Worm (Caenorhabditis elegans) whole organism, L1 larva: ENCODE results near the gene Y41C4A.8.

Experiments used
- C16A3.4 ChIP-seq: fragments of 150-350 bp; optimal IDR thresholded peaks from 2 replicates; lab custom pipeline; 2014; ENCODE audit warnings: missing biosample characterization, missing genetic modification characterization
- F16B12.6 ChIP-seq: fragments of 150-350 bp; optimal IDR thresholded peaks from 2 replicates; lab custom pipeline; 2014; ENCODE audit warnings: missing biosample characterization, missing genetic modification characterization
- Y116A8C.19 ChIP-seq: sonication (generic microtip); optimal IDR thresholded peaks from 2 replicates; lab custom pipeline; 2016; ENCODE audit warnings: missing compliant biosample characterization, missing genetic modification characterization, borderline replicate concordance
- aha-1 ChIP-seq: fragments of 150-350 bp; optimal IDR thresholded peaks from 2 replicates; lab custom pipeline; 2014; ENCODE audit warnings: missing biosample characterization, missing genetic modification characterization
- alr-1 ChIP-seq: fragments of 200-800 bp; sonication (Bioruptor generic); optimal IDR thresholded peaks from 2 replicates; lab custom pipeline; 2018; ENCODE audit warnings: borderline replicate concordance, mild to moderate bottlenecking, missing genetic modification characterization, missing compliant biosample characterization
- blmp-1 ChIP-seq: fragments of 150-350 bp; optimal IDR thresholded peaks from 2 replicates; lab custom pipeline; 2014; ENCODE audit warnings: missing biosample characterization, missing genetic modification characterization
- ceh-8 ChIP-seq: fragments of 200-800 bp; sonication (Bioruptor generic); optimal IDR thresholded peaks from 2 replicates; lab custom pipeline; 2018; ENCODE audit warnings: mild to moderate bottlenecking, missing genetic modification characterization, moderate library complexity, missing compliant biosample characterization
- ceh-82 ChIP-seq, 3 experiments: fragments of 150-350 bp in 1 of 3; sonication (generic microtip) in 2 of 3; optimal IDR thresholded peaks; 2 replicates each; lab custom pipeline; 2014 to 2017; ENCODE audit warnings: missing biosample characterization in 3 of 3, missing genetic modification characterization in 3 of 3
- ceh-88 ChIP-seq: fragments of 200-800 bp; sonication (Bioruptor generic); IDR thresholded peaks from 2 replicates; pipeline ENCODE4 v1.3.6; 2022; ENCODE audit warnings: missing genetic modification characterization, missing compliant biosample characterization
- ceh-90 ChIP-seq: sonication (generic microtip); optimal IDR thresholded peaks from 2 replicates; lab custom pipeline; 2016; ENCODE audit warnings: missing genetic modification characterization, missing compliant biosample characterization
- dsc-1 ChIP-seq: sonication (generic microtip); optimal IDR thresholded peaks from 2 replicates; lab custom pipeline; 2016; ENCODE audit warnings: mild to moderate bottlenecking, missing genetic modification characterization, missing compliant biosample characterization
- efl-1 ChIP-seq, 4 experiments: fragments of 150-350 bp; optimal IDR thresholded peaks in 3 of 4; peaks in 1 of 4; 1 replicate in 1 of 4; 2 replicates in 3 of 4; lab custom pipeline; 2014; ENCODE audit warnings: missing biosample characterization in 2 of 4, missing genetic modification characterization in 2 of 4, missing genetic modification reagents in 2 of 4
- efl-3 ChIP-seq: fragments of 200-800 bp; sonication (Bioruptor generic); optimal IDR thresholded peaks from 2 replicates; lab custom pipeline; 2018; ENCODE audit warnings: mild to moderate bottlenecking, missing genetic modification characterization, missing compliant biosample characterization
- egl-13 ChIP-seq: sonication (generic microtip); optimal IDR thresholded peaks from 2 replicates; lab custom pipeline; 2016; ENCODE audit warnings: missing genotype, missing genetic modification reagents, missing genetic modification characterization, missing compliant biosample characterization
- elt-2 ChIP-seq: sonication (generic microtip); optimal IDR thresholded peaks from 2 replicates; lab custom pipeline; 2016; ENCODE audit warnings: missing genetic modification characterization, mild to moderate bottlenecking, inconsistent platforms, missing compliant biosample characterization, missing genetic modification reagents
- fkh-4 ChIP-seq: sonication (generic microtip); optimal IDR thresholded peaks from 2 replicates; lab custom pipeline; 2016; ENCODE audit warnings: missing compliant biosample characterization, missing genetic modification characterization, borderline replicate concordance
- fkh-8 ChIP-seq: sonication (generic microtip); optimal IDR thresholded peaks from 2 replicates; lab custom pipeline; 2016; ENCODE audit warnings: mild to moderate bottlenecking, missing genetic modification characterization, missing compliant biosample characterization
- fos-1 ChIP-seq: fragments of 150-350 bp; optimal IDR thresholded peaks from 2 replicates; lab custom pipeline; 2014; ENCODE audit warnings: missing biosample characterization, missing genetic modification characterization
- hlh-17 ChIP-seq: fragments of 200-800 bp; sonication (Bioruptor generic); optimal IDR thresholded peaks from 2 replicates; lab custom pipeline; 2018; ENCODE audit warnings: missing genetic modification characterization, mild to moderate bottlenecking, missing compliant biosample characterization, moderate library complexity, borderline replicate concordance
- lin-14 ChIP-seq: fragments of 200-800 bp; sonication (Bioruptor generic); optimal IDR thresholded peaks from 2 replicates; lab custom pipeline; 2018; ENCODE audit warnings: mild to moderate bottlenecking, missing genetic modification characterization, moderate library complexity, missing compliant biosample characterization
- lin-15B ChIP-seq: fragments of 150-350 bp; sonication (generic microtip); optimal IDR thresholded peaks from 3 replicates; lab custom pipeline; 2014; ENCODE audit warnings: missing biosample characterization, missing genetic modification characterization
- lsy-2 ChIP-seq, 2 experiments: fragments of 150-350 bp; optimal IDR thresholded peaks; 2 replicates each; lab custom pipeline; 2014; ENCODE audit warnings: missing biosample characterization in 2 of 2, missing genetic modification characterization in 2 of 2
- mab-9 ChIP-seq: fragments of 200-800 bp; sonication (Bioruptor generic); IDR thresholded peaks from 2 replicates; pipeline ENCODE4 v1.3.6; 2022; ENCODE audit warnings: missing genetic modification reagents, missing genetic modification characterization, missing compliant biosample characterization
- mdl-1 ChIP-seq, 2 experiments: fragments of 150-350 bp; optimal IDR thresholded peaks; 2 replicates each; lab custom pipeline; 2014 to 2017; ENCODE audit warnings: missing biosample characterization in 2 of 2, missing genetic modification characterization in 2 of 2, inconsistent platforms in 1 of 2
- mep-1 ChIP-seq: fragments of 150-350 bp; optimal IDR thresholded peaks from 2 replicates; lab custom pipeline; 2014; ENCODE audit warnings: missing biosample characterization, missing genetic modification characterization
- nhr-12 ChIP-seq: sonication (generic microtip); optimal IDR thresholded peaks from 2 replicates; lab custom pipeline; 2017; ENCODE audit warnings: missing biosample characterization, missing genetic modification characterization
- nhr-19 ChIP-seq: fragments of 200-800 bp; sonication (Bioruptor generic); conservative IDR thresholded peaks from 2 replicates; pipeline ENCODE4 v1.3.6; 2022; ENCODE audit warnings: missing genetic modification characterization, missing compliant biosample characterization
- nhr-47 ChIP-seq: sonication (generic microtip); optimal IDR thresholded peaks from 2 replicates; lab custom pipeline; 2016; ENCODE audit warnings: mild to moderate bottlenecking, missing genetic modification characterization, moderate library complexity, missing compliant biosample characterization
- nhr-84 ChIP-seq: sonication (generic microtip); optimal IDR thresholded peaks from 2 replicates; lab custom pipeline; 2017; ENCODE audit warnings: missing biosample characterization, missing genetic modification characterization
- nhr-85 ChIP-seq: sonication (generic microtip); peaks from one replicate; lab custom pipeline; 2016; ENCODE audit warnings: missing genetic modification characterization, inconsistent platforms, missing compliant biosample characterization
- pag-3 ChIP-seq: sonication (generic microtip); optimal IDR thresholded peaks from 2 replicates; lab custom pipeline; 2017; ENCODE audit warnings: missing genetic modification characterization, mild to moderate bottlenecking, missing compliant biosample characterization, antibody characterized with exemption, borderline replicate concordance; ENCODE audit not compliant: insufficient read depth
- pax-3 ChIP-seq: fragments of 200-800 bp; sonication (Bioruptor generic); optimal IDR thresholded peaks from 2 replicates; lab custom pipeline; 2018; ENCODE audit warnings: mild to moderate bottlenecking, missing genetic modification characterization, moderate library complexity, missing compliant biosample characterization
- rnt-1 ChIP-seq: sonication (generic microtip); optimal IDR thresholded peaks from 2 replicates; lab custom pipeline; 2016; ENCODE audit warnings: mild to moderate bottlenecking, missing genetic modification characterization, moderate library complexity, missing compliant biosample characterization
- snu-23 ChIP-seq: sonication (generic microtip); optimal IDR thresholded peaks from 2 replicates; lab custom pipeline; 2016; ENCODE audit warnings: missing genetic modification characterization, missing compliant biosample characterization
- sox-4 ChIP-seq: sonication (generic microtip); optimal IDR thresholded peaks from 2 replicates; lab custom pipeline; 2016; ENCODE audit warnings: missing genetic modification characterization, missing compliant biosample characterization
- swsn-7 ChIP-seq: sonication (generic microtip); optimal IDR thresholded peaks from 2 replicates; lab custom pipeline; 2016; ENCODE audit warnings: missing genetic modification characterization, missing compliant biosample characterization
- tlp-1 ChIP-seq: fragments of 150-350 bp; optimal IDR thresholded peaks from 2 replicates; lab custom pipeline; 2014; ENCODE audit warnings: missing biosample characterization, missing genetic modification characterization
- unc-62 ChIP-seq: fragments of 150-350 bp; optimal IDR thresholded peaks from 2 replicates; lab custom pipeline; 2014; ENCODE audit warnings: missing biosample characterization, missing genetic modification reagents, missing genetic modification characterization
- vab-15 ChIP-seq: sonication (generic microtip); optimal IDR thresholded peaks from 2 replicates; lab custom pipeline; 2017; ENCODE audit warnings: missing genotype, mild to moderate bottlenecking, missing genetic modification characterization, missing compliant biosample characterization
- zag-1 ChIP-seq: fragments of 150-350 bp; optimal IDR thresholded peaks from 2 replicates; lab custom pipeline; 2014; ENCODE audit warnings: missing biosample characterization, missing genetic modification characterization

Gene Y41C4A.8

ce11 chrIII:11681461-11682014, 27.1 kb downstream of the Y41C4A.8 start:
- TF ChIP-seq C16A3.4 (no peak), tlp-1 (tag; lab: Kevin White, UChicago) (no peak), fkh-8 (tag; lab: Kevin White, UChicago) (peak; percentile 67), lin-15B (tag; lab: Kevin White, UChicago) (no peak), nhr-84 (tag; lab: Kevin White, UChicago) (no peak), lin-14 (GFP tag; lab: Kevin White, UChicago) (peak; percentile 84), egl-13 (tag; lab: Kevin White, UChicago) (peak; percentile 16), lsy-2 (tag; optimal IDR thresholded peaks at IDR 0.05; lab: Kevin White, UChicago) (peak in 1 of 2 experiments; percentile 11)

DNA sequence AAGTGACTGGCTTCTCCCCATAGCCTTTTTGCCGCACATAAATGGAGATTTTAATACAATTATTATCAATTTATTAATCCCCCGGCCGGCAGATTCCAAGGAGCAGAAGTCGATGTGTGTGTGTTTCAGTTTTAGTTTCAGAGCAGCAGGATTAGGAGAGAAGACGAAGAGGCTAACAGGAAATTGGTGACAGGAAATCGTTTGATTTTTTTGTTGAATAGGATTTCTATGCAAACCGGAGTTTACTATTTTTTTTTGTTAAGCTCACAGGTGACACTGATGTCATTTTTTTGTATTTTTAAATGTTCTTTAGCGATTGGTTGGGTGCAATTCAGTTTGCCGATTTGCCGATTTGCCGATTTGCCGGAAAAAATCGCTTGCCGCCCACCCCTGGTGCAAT, 28.1 kb downstream of the Y41C4A.8 start:
- no peak for TF ChIP-seq swsn-7
- TF ChIP-seq sox-4 (tag; lab: Kevin White, UChicago), result peak; percentile 3
- peak; percentile 57 for TF ChIP-seq nhr-85
- TF ChIP-seq dsc-1 (tag; lab: Kevin White, UChicago), result peak; percentile 71

DNA sequence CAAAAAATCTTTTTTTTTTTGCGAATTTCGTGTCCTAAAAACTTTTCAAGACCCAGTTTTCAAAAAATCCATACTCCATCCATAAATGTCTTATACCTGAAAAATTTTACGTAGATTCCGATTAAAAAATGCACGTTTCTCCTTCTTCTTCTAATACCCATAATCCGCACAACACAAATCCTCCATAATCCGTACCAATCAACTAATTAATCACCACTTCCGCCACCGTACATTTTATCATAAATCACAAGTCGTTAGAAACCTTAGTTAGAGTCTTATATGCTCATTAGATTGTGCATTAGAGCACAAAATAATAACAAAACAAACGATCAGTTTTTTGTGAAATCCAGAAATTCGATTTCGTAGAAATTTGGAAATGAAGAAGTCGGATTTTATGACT, 39.6 kb downstream of the Y41C4A.8 start:
- no peak for TF ChIP-seq efl-3
- TF ChIP-seq pag-3, result no peak
- no peak for TF ChIP-seq ceh-90 (tag; lab: Kevin White, UChicago)
- TF ChIP-seq nhr-19 (GFP tag; lab: Robert Waterston, UW), result no peak
- TF ChIP-seq rnt-1, result no peak
- no peak for TF ChIP-seq nhr-12
- TF ChIP-seq alr-1, result no peak
- peak; percentile 14 for TF ChIP-seq nhr-47
- TF ChIP-seq Y116A8C.19 (tag; lab: Kevin White, UChicago), result no peak
- no peak for TF ChIP-seq F16B12.6 (tag; lab: Kevin White, UChicago)
- peak; percentile 45 for TF ChIP-seq pax-3 (tag; lab: Kevin White, UChicago)
- no peak for TF ChIP-seq hlh-17
- TF ChIP-seq ceh-88, result no peak
- TF ChIP-seq ceh-82 (tag; optimal IDR thresholded peaks at IDR 0.05; lab: Kevin White, UChicago), result no peak
- TF ChIP-seq efl-1 (optimal IDR thresholded peaks at IDR 0.05; lab: Kevin White, UChicago), result no peak
- no peak for TF ChIP-seq efl-1 (GFP tag; optimal IDR thresholded peaks at IDR 0.05 in 1 of 2; lab: Kevin White, UChicago)
- no peak for TF ChIP-seq elt-2 (tag; lab: Kevin White, UChicago)
- TF ChIP-seq mdl-1 (tag; optimal IDR thresholded peaks at IDR 0.05; lab: Kevin White, UChicago), result no peak
- TF ChIP-seq lin-14 (GFP tag; lab: Kevin White, UChicago), result no peak
- TF ChIP-seq blmp-1 (tag; lab: Kevin White, UChicago), result no peak
- no peak for TF ChIP-seq nhr-85
- TF ChIP-seq aha-1, result no peak
- TF ChIP-seq unc-62 (GFP tag; lab: Kevin White, UChicago), result no peak
- TF ChIP-seq fkh-4 (tag; lab: Kevin White, UChicago), result no peak
- TF ChIP-seq mab-9 (GFP tag; lab: Robert Waterston, UW), result no peak
- peak; percentile 99 for TF ChIP-seq dsc-1 (tag; lab: Kevin White, UChicago)
- TF ChIP-seq fos-1, result no peak
- TF ChIP-seq zag-1, result no peak

DNA sequence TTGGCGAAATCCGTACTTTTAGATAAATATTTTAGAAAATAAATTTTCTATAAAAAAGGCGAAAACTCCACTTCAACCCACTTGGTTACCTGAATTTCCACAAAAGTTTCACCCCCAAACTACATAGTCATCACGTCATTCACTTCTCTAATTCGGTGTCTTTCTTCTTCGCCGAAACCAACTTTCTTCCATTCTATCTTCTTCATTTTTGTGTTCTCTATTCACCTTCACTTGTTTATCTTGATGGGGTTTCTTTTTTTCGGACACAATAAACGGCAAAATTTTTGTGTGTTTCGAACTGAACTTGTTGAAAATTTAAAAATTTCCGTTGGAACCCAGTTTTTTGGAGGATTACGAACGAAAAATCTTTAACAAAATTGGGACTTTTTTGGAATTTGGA, 41.8 kb downstream of the Y41C4A.8 start:
- no peak for TF ChIP-seq lsy-2 (tag; optimal IDR thresholded peaks at IDR 0.05; lab: Kevin White, UChicago)
- peak; percentile 4 for TF ChIP-seq mep-1 (tag; lab: Kevin White, UChicago)
- TF ChIP-seq ceh-8 (GFP tag; lab: Kevin White, UChicago), result no peak
- peak; percentile 47 for TF ChIP-seq nhr-85
- peak; percentile 47 for TF ChIP-seq lin-14 (GFP tag; lab: Kevin White, UChicago)
- TF ChIP-seq snu-23, result peak; percentile 7
- TF ChIP-seq Y116A8C.19 (tag; lab: Kevin White, UChicago), result no peak
- peak; percentile 97 for TF ChIP-seq blmp-1 (tag; lab: Kevin White, UChicago)
- TF ChIP-seq ceh-90 (tag; lab: Kevin White, UChicago), result no peak
- no peak for TF ChIP-seq vab-15 (tag; lab: Kevin White, UChicago)
- no peak for TF ChIP-seq F16B12.6 (tag; lab: Kevin White, UChicago)
- no peak for TF ChIP-seq rnt-1
